Fruit fly (Drosophila melanogaster): ENCODE data around the gene mtgo.

mtgo gene

dm6 chr2L:16686412-16687043 is 141.7 kb downstream of the mtgo start:
- TF ChIP-seq tai (GFP tag; optimal IDR thresholded peaks at IDR 0.05) (no peak), sage (GFP tag; optimal IDR thresholded peaks at IDR 0.05) (no peak), pan (optimal IDR thresholded peaks at IDR 0.05) (no peak), fru (GFP tag; optimal IDR thresholded peaks at IDR 0.05) (peak; percentile 43), Vsx2 (GFP tag; optimal IDR thresholded peaks at IDR 0.05; ENCODE audit: partially characterized antibody) (no peak), usp (GFP tag; optimal IDR thresholded peaks at IDR 0.05) (no peak), br (GFP tag; optimal IDR thresholded peaks at IDR 0.05) (peak; percentile 4), lola (GFP tag; optimal IDR thresholded peaks at IDR 0.05) (no peak), CrebA (GFP tag; optimal IDR thresholded peaks at IDR 0.05; ENCODE audit: borderline replicate concordance) (peak; percentile 59), dmrt93B (GFP tag; optimal IDR thresholded peaks at IDR 0.05) (no peak), dsf (GFP tag; optimal IDR thresholded peaks at IDR 0.05; ENCODE audit: borderline replicate concordance) (no peak), rgr (GFP tag; optimal IDR thresholded peaks at IDR 0.05) (no peak), h (GFP tag; optimal IDR thresholded peaks at IDR 0.05) (peak; percentile 32), Abd-B (GFP tag; optimal IDR thresholded peaks at IDR 0.05) (no peak), Hnf4 (GFP tag; optimal IDR thresholded peaks at IDR 0.05) (peak; percentile 22), GATAd (GFP tag; optimal IDR thresholded peaks at IDR 0.05) (no peak), ey (GFP tag; optimal IDR thresholded peaks at IDR 0.05) (peak; percentile 20), Hr78 (GFP tag; optimal IDR thresholded peaks at IDR 0.05) (no peak), Sp1 (GFP tag; optimal IDR thresholded peaks at IDR 0.05) (peak; percentile 64), HLH106 (tag; optimal IDR thresholded peaks at IDR 0.05) (no peak), brk (GFP tag; optimal IDR thresholded peaks at IDR 0.05) (no peak), CG32264 (GFP tag; optimal IDR thresholded peaks at IDR 0.05) (peak; percentile 16), sv (GFP tag; optimal IDR thresholded peaks at IDR 0.05) (no peak), Dif (GFP tag; optimal IDR thresholded peaks at IDR 0.05; ENCODE audit: partially characterized antibody) (no peak), jim (GFP tag; optimal IDR thresholded peaks at IDR 0.05) (no peak), Rel (GFP tag; optimal IDR thresholded peaks at IDR 0.05) (peak; percentile 55), Rel (tag; optimal IDR thresholded peaks at IDR 0.05) (peak; percentile 15), Dfd (GFP tag; optimal IDR thresholded peaks at IDR 0.05) (no peak), OdsH (GFP tag; optimal IDR thresholded peaks at IDR 0.05) (peak; percentile 34), foxo (GFP tag; optimal IDR thresholded peaks at IDR 0.05) (peak in 1 of 2 experiments; percentile 40), Myc (optimal IDR thresholded peaks at IDR 0.05) (no peak), psq (GFP tag; optimal IDR thresholded peaks at IDR 0.05) (peak; percentile 86), N (GFP tag; optimal IDR thresholded peaks at IDR 0.05) (no peak), Jra (GFP tag; optimal IDR thresholded peaks at IDR 0.05) (peak; percentile 41), woc (GFP tag; optimal IDR thresholded peaks at IDR 0.05) (peak; percentile 41), Mio (GFP tag; optimal IDR thresholded peaks at IDR 0.05) (no peak), dl (GFP tag; optimal IDR thresholded peaks at IDR 0.05; ENCODE audit: insufficient read depth in 1 of 2, partially characterized antibody in 2 of 2) (peak in 1 of 2 experiments; percentile 15), Hr83 (GFP tag; optimal IDR thresholded peaks at IDR 0.05; ENCODE audit: poor library complexity, severe bottlenecking) (no peak), CG9705 (GFP tag; optimal IDR thresholded peaks at IDR 0.05) (no peak)

dm6 chr2L:16687863-16688262 is 143.0 kb downstream of the mtgo start:
- TF ChIP-seq Hr83 (GFP tag; optimal IDR thresholded peaks at IDR 0.05; ENCODE audit: poor library complexity, severe bottlenecking) (no peak), fru (GFP tag; optimal IDR thresholded peaks at IDR 0.05) (no peak), br (GFP tag; optimal IDR thresholded peaks at IDR 0.05) (no peak), Mio (GFP tag; optimal IDR thresholded peaks at IDR 0.05) (no peak), dl (GFP tag; optimal IDR thresholded peaks at IDR 0.05; ENCODE audit: insufficient read depth in 1 of 2, partially characterized antibody in 2 of 2) (no peak)

All from whole organism, wandering third instar larva.